Worm (Caenorhabditis elegans) whole organism, L3 larva: Measurements from ENCODE around the gene ser-1.
A peak's percentile ranks its signal among the peaks of the same experiment; 100 is the strongest.

Experiments used
- ZK546.5 ChIP-seq: sonication (generic microtip); optimal IDR thresholded peaks from 2 replicates; lab custom pipeline; 2017; ENCODE audit warnings: missing biosample characterization, missing genetic modification characterization
- aly-2 ChIP-seq: fragments of 150-350 bp; optimal IDR thresholded peaks from 2 replicates; lab custom pipeline; 2014; ENCODE audit warnings: missing biosample characterization, missing genetic modification characterization
- ama-1 ChIP-seq: fragments of 150-350 bp; optimal IDR thresholded peaks from 2 replicates; lab custom pipeline; 2018
- ceh-16 ChIP-seq: sonication (generic microtip); optimal IDR thresholded peaks from 2 replicates; lab custom pipeline; 2017; ENCODE audit warnings: missing biosample characterization, missing genetic modification characterization
- ceh-82 ChIP-seq: fragments of 150-350 bp; optimal IDR thresholded peaks from 2 replicates; lab custom pipeline; 2014; ENCODE audit warnings: missing biosample characterization, missing genetic modification characterization
- daf-12 ChIP-seq: fragments of 150-350 bp; optimal IDR thresholded peaks from 2 replicates; lab custom pipeline; 2014; ENCODE audit warnings: missing biosample characterization, missing genetic modification reagents, missing genetic modification characterization
- egl-27 ChIP-seq: sonication (generic microtip); optimal IDR thresholded peaks from 4 replicates; lab custom pipeline; 2017; ENCODE audit warnings: missing biosample characterization, missing genetic modification reagents, missing genetic modification characterization
- egl-5 ChIP-seq: fragments of 150-350 bp; optimal IDR thresholded peaks from 2 replicates; lab custom pipeline; 2017; ENCODE audit warnings: missing biosample characterization, missing genetic modification reagents, missing genetic modification characterization, inconsistent platforms
- elt-1 ChIP-seq: fragments of 150-350 bp; optimal IDR thresholded peaks from 2 replicates; lab custom pipeline; 2014; ENCODE audit warnings: missing biosample characterization, missing genetic modification characterization
- elt-2 ChIP-seq: sonication (generic microtip); optimal IDR thresholded peaks from 2 replicates; lab custom pipeline; 2016; ENCODE audit warnings: missing genetic modification reagents, mild to moderate bottlenecking, missing genetic modification characterization, missing compliant biosample characterization
- elt-3 ChIP-seq, 3 experiments: fragments of 150-350 bp in 1 of 3; sonication (generic microtip) in 2 of 3; optimal IDR thresholded peaks; 2 replicates in 2 of 3; 4 replicates in 1 of 3; lab custom pipeline; 2014 to 2017; ENCODE audit warnings: missing biosample characterization in 3 of 3, missing genetic modification characterization in 3 of 3
- eor-1 ChIP-seq, 2 experiments: fragments of 150-350 bp; optimal IDR thresholded peaks; 2 replicates each; lab custom pipeline; 2014 to 2018; ENCODE audit warnings: missing biosample characterization in 2 of 2, missing genetic modification characterization in 2 of 2
- fkh-2 ChIP-seq: fragments of 150-350 bp; optimal IDR thresholded peaks from 2 replicates; lab custom pipeline; 2014; ENCODE audit warnings: missing biosample characterization, missing genetic modification reagents, missing genetic modification characterization
- fos-1 ChIP-seq: fragments of 150-350 bp; optimal IDR thresholded peaks from 2 replicates; lab custom pipeline; 2014; ENCODE audit warnings: missing biosample characterization, missing genetic modification characterization
- lin-39 ChIP-seq: fragments of 150-350 bp; optimal IDR thresholded peaks from 2 replicates; lab custom pipeline; 2018; ENCODE audit warnings: missing biosample characterization, missing genetic modification reagents, missing genetic modification characterization
- mml-1 ChIP-seq: fragments of 150-350 bp; sonication (generic microtip); optimal IDR thresholded peaks from 3 replicates; lab custom pipeline; 2014; ENCODE audit warnings: missing biosample characterization, missing genetic modification characterization
- nfya-1 ChIP-seq: sonication (generic microtip); optimal IDR thresholded peaks from 2 replicates; lab custom pipeline; 2017; ENCODE audit warnings: missing genetic modification characterization, mild to moderate bottlenecking, missing compliant biosample characterization, antibody characterized with exemption, moderate library complexity; ENCODE audit not compliant: insufficient read depth
- nhr-11 ChIP-seq: fragments of 150-350 bp; optimal IDR thresholded peaks from 2 replicates; lab custom pipeline; 2014; ENCODE audit warnings: missing biosample characterization, missing genetic modification characterization
- nhr-12 ChIP-seq: fragments of 150-350 bp; optimal IDR thresholded peaks from 2 replicates; lab custom pipeline; 2014; ENCODE audit warnings: missing biosample characterization, missing genetic modification characterization
- nhr-23 ChIP-seq: fragments of 150-350 bp; optimal IDR thresholded peaks from 2 replicates; lab custom pipeline; 2014; ENCODE audit warnings: missing biosample characterization, missing genetic modification reagents, missing genetic modification characterization
- nhr-237 ChIP-seq: fragments of 150-350 bp; optimal IDR thresholded peaks from 2 replicates; lab custom pipeline; 2014; ENCODE audit warnings: missing biosample characterization, missing genetic modification characterization
- nhr-25 ChIP-seq: sonication (generic microtip); optimal IDR thresholded peaks from 2 replicates; lab custom pipeline; 2017; ENCODE audit warnings: missing biosample characterization, missing genetic modification characterization
- nhr-43 ChIP-seq: sonication (generic microtip); optimal IDR thresholded peaks from 2 replicates; lab custom pipeline; 2016; ENCODE audit warnings: mild to moderate bottlenecking, missing genetic modification characterization, missing compliant biosample characterization; ENCODE audit not compliant: poor library complexity, severe bottlenecking
- nhr-67 ChIP-seq: fragments of 150-350 bp; optimal IDR thresholded peaks from 2 replicates; lab custom pipeline; 2014; ENCODE audit warnings: missing biosample characterization, missing genetic modification characterization
- nhr-76 ChIP-seq: fragments of 150-350 bp; sonication (generic microtip); optimal IDR thresholded peaks from 5 replicates; lab custom pipeline; 2014; ENCODE audit warnings: missing biosample characterization, missing genetic modification characterization
- pha-4 ChIP-seq: fragments of 150-350 bp; optimal IDR thresholded peaks from 2 replicates; lab custom pipeline; 2014; ENCODE audit warnings: missing biosample characterization, missing genetic modification reagents, missing genetic modification characterization
- pqm-1 ChIP-seq: fragments of 150-350 bp; optimal IDR thresholded peaks from 2 replicates; lab custom pipeline; 2017; ENCODE audit warnings: missing biosample characterization, missing genetic modification characterization, inconsistent platforms
- skn-1 ChIP-seq: fragments of 150-350 bp; optimal IDR thresholded peaks from 2 replicates; lab custom pipeline; 2014; ENCODE audit warnings: missing biosample characterization, missing genetic modification characterization
- snpc-4 ChIP-seq: fragments of 150-350 bp; optimal IDR thresholded peaks from 2 replicates; lab custom pipeline; 2014; ENCODE audit warnings: missing biosample characterization, missing genetic modification characterization
- tbx-2 ChIP-seq: sonication (generic microtip); optimal IDR thresholded peaks from 2 replicates; lab custom pipeline; 2016; ENCODE audit warnings: mild to moderate bottlenecking, missing genetic modification characterization, missing compliant biosample characterization
- unc-39 ChIP-seq: sonication (generic microtip); optimal IDR thresholded peaks from 4 replicates; lab custom pipeline; 2017; ENCODE audit warnings: missing biosample characterization, missing genetic modification characterization
- unc-62 ChIP-seq: fragments of 150-350 bp; sonication (generic microtip); optimal IDR thresholded peaks from 4 replicates; lab custom pipeline; 2014; ENCODE audit warnings: missing biosample characterization, missing genetic modification reagents, missing genetic modification characterization
- zag-1 ChIP-seq: fragments of 150-350 bp; optimal IDR thresholded peaks from 2 replicates; lab custom pipeline; 2014; ENCODE audit warnings: missing biosample characterization, missing genetic modification characterization
- ztf-4 ChIP-seq: fragments of 150-350 bp; optimal IDR thresholded peaks from 2 replicates; lab custom pipeline; 2014; ENCODE audit warnings: missing biosample characterization, missing genetic modification characterization

ser-1 gene

ce11 chrX:16621467-16621866 lies 41.9 kb downstream of the ser-1 start, which contains the start of gene cpg-19:
cpg-19 (plus strand) TSS chrX:16621807.
- TF ChIP-seq nhr-67 (tag; lab: Kevin White, UChicago) (no peak), unc-39 (no peak), ama-1 (lab: Kevin White, UChicago) (no peak), nhr-23 (tag; lab: Kevin White, UChicago) (no peak), daf-12 (tag; lab: Kevin White, UChicago) (no peak), ztf-4 (tag; lab: Kevin White, UChicago) (no peak), nhr-25 (tag; lab: Kevin White, UChicago) (no peak), nfya-1 (no peak), ZK546.5 (no peak), egl-27 (no peak), nhr-237 (tag; lab: Kevin White, UChicago) (no peak), nhr-12 (tag; lab: Kevin White, UChicago) (no peak), elt-2 (tag; lab: Kevin White, UChicago) (no peak), ceh-16 (tag; lab: Kevin White, UChicago) (no peak), nhr-76 (tag; lab: Kevin White, UChicago) (no peak), skn-1 (tag; lab: Kevin White, UChicago) (no peak), unc-62 (GFP tag; lab: Kevin White, UChicago) (no peak), lin-39 (no peak)

ce11 chrX:16623269-16623668 lies 43.7 kb downstream of the ser-1 start:
- TF ChIP-seq nhr-67 (tag; lab: Kevin White, UChicago) = no peak
- no peak for TF ChIP-seq ZK546.5
- TF ChIP-seq unc-62 (GFP tag; lab: Kevin White, UChicago) = no peak
- TF ChIP-seq elt-3 (tag; optimal IDR thresholded peaks at IDR 0.05; lab: Kevin White, UChicago) = no peak
- no peak for TF ChIP-seq fkh-2 (tag; lab: Kevin White, UChicago)
- no peak for TF ChIP-seq mml-1 (tag; lab: Kevin White, UChicago)
- TF ChIP-seq ama-1 (lab: Kevin White, UChicago) = no peak

ce11 chrX:16625078-16625808 lies 45.7 kb downstream of the ser-1 start:
- TF ChIP-seq zag-1 (tag; lab: Kevin White, UChicago) (no peak), nhr-43 (tag; lab: Kevin White, UChicago) (peak; percentile 12), eor-1 (tag; optimal IDR thresholded peaks at IDR 0.05; lab: Kevin White, UChicago) (no peak), nhr-25 (tag; lab: Kevin White, UChicago) (peak; percentile 33), aly-2 (tag; lab: Kevin White, UChicago) (no peak), daf-12 (tag; lab: Kevin White, UChicago) (no peak)
- TF ChIP-seq, all 47 proteins: peak for 2

- TF ChIP-seq lin-39 = peak; percentile 19
- peak; percentile 7 for TF ChIP-seq nhr-25 (tag; lab: Kevin White, UChicago)
- no peak for TF ChIP-seq egl-5
These were observed 47.3 kb downstream of the ser-1 start for ce11 chrX:16626817-16627216.

ce11 chrX:16629168-16629567 lies 49.6 kb downstream of the ser-1 start:
- TF ChIP-seq pha-4 (tag; lab: Kevin White, UChicago) (no peak), snpc-4 (peak; percentile 64)

- TF ChIP-seq nhr-25 (tag; lab: Kevin White, UChicago) = peak; percentile 32
- TF ChIP-seq nhr-11 (tag; lab: Kevin White, UChicago) = no peak
These were observed 50.2 kb downstream of the ser-1 start for ce11 chrX:16629773-16630172.

- TF ChIP-seq nfya-1 (no peak), tbx-2 (tag; lab: Kevin White, UChicago) (no peak), fos-1 (tag; lab: Kevin White, UChicago) (no peak), elt-1 (tag; lab: Kevin White, UChicago) (no peak), ceh-16 (tag; lab: Kevin White, UChicago) (no peak), egl-27 (no peak), nhr-43 (tag; lab: Kevin White, UChicago) (no peak), pqm-1 (no peak), nhr-12 (tag; lab: Kevin White, UChicago) (no peak), elt-2 (tag; lab: Kevin White, UChicago) (no peak), nhr-76 (tag; lab: Kevin White, UChicago) (no peak), ceh-82 (tag; lab: Kevin White, UChicago) (no peak), nhr-237 (tag; lab: Kevin White, UChicago) (no peak), eor-1 (tag; optimal IDR thresholded peaks at IDR 0.05; lab: Kevin White, UChicago) (no peak)
- TF ChIP-seq, all 47 proteins: peak for 0
These were observed 52.3 kb downstream of the ser-1 start for ce11 chrX:16631847-16632246.
